Worm (Caenorhabditis elegans): Measurements from ENCODE around the gene M176.9.

M176.9 gene

DNA sequence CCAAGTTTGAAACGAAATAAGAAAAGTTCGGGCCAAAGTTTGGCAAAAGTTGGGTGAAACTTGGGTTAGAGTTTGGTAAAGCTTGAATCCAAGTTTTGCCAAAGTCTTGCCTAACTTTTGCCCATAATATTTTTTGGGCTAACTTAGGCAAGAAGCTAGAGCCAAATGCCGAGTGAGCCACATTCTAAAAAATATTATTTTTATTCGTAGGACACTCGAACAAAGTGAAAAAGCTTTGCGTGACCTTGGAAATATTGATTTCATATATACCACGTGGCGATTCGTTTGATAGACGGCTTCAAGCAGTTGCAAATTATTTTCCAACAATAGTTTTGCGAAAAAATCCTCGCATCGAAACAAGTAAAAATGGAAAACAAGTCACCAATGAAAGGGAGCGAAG is 7.6 kb downstream of the M176.9 start, which contains the start of gene Y51B9A.5:
Y51B9A.5 (plus strand) TSS at position 301 of the 400 bp plus-strand sequence.
- TF ChIP-seq Y55F3AM.14 (GFP tag; optimal IDR thresholded peaks at IDR 0.05) = no peak
- TF ChIP-seq lin-13 (GFP tag; optimal IDR thresholded peaks at IDR 0.05) = no peak
- TF ChIP-seq dmd-4 (tag; optimal IDR thresholded peaks at IDR 0.05) = no peak
- TF ChIP-seq ama-1 (optimal IDR thresholded peaks at IDR 0.05) = no peak
- TF ChIP-seq sma-3 (GFP tag; optimal IDR thresholded peaks at IDR 0.05) = no peak
- TF ChIP-seq peb-1 (tag; optimal IDR thresholded peaks at IDR 0.05) = no peak
- no peak for TF ChIP-seq R02D3.7 (tag; optimal IDR thresholded peaks at IDR 0.05)
- TF ChIP-seq ztf-4 (tag; optimal IDR thresholded peaks at IDR 0.05) = no peak
- no peak for TF ChIP-seq lsy-2 (tag; optimal IDR thresholded peaks at IDR 0.05)
- TF ChIP-seq unc-55 (GFP tag; optimal IDR thresholded peaks at IDR 0.05) = no peak
- no peak for TF ChIP-seq nhr-21 (tag; optimal IDR thresholded peaks at IDR 0.05)

DNA sequence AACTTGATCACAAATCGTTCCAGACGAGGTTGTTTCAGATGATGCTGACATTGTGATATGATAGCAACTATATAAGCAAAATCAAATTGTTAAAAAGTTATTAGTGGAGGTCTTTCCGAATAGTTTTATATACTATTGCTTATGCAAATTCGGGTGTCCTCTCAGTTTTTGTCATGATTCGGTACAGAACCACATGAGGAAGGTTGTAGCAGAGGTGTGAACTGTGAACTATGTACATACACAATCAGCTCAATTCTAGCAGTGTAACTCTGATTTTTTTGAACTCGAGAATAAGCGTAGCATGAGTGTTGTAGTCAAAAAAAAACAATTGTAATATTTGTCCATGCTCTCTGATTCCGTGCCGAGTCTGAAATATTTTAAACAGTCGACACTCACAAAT is 8.3 kb downstream of the M176.9 start, which contains the start of gene Y51B9A.6:
Y51B9A.6 (minus strand) TSS at position 101 of the 400 bp plus-strand sequence.
- TF ChIP-seq lsy-2 (tag; optimal IDR thresholded peaks at IDR 0.05) = no peak

DNA sequence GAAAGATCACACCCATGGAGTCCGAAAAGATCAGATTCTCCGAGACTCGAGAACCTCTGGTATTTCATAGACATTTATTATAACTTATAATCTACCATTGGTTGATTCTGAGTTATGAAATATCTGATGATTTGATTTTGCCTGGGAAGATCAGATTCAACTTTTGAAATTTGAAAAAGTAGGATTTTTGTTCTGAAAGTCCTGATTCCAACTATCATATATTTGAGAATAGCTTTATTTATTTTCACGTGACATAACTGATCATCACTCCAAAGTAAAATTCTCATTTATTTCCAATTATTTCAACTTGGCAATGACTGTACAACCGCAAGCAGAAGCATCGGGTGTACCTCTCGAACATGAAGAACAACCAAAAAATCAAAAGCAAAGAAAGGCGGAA is 11.7 kb downstream of the M176.9 start, which contains the start of gene Y51B9A.7:
Y51B9A.7 (plus strand) TSS at position 301 of the 400 bp plus-strand sequence.
- no peak for TF ChIP-seq ama-1 (optimal IDR thresholded peaks at IDR 0.05)

DNA sequence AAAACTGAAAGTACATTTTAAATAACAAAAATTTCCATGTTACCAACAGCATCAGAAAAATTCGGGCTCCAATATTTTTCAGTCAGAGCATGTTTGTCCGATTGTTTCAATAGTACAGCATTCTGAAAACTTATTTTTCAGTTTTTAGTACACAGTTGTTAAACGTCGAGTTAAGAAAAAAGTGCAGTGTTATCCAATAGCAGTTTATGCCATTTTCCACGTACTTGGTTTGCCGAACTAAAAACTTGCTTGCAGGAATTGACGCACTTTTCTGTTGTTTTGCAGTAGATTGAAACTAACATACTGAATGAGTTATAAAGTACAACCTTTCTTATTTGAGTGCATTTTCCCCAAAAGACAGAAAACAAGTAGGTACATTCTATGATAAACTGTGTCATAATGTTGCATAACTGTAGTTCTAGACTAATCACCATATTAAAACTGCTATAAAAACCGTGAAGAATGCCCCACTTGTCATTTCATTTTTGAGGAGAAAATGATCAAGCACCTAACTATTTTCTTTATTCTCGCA is 13.0 kb downstream of the M176.9 start, which contains the start of the genes Y51B9A.14 and Y51B9A.8:
Y51B9A.14 (minus strand) TSS at position 101 of the 532 bp plus-strand sequence.
Y51B9A.8 (plus strand) TSS at position 482 of the 532 bp plus-strand sequence.
- no peak for TF ChIP-seq unc-39 (tag; optimal IDR thresholded peaks at IDR 0.05)

DNA sequence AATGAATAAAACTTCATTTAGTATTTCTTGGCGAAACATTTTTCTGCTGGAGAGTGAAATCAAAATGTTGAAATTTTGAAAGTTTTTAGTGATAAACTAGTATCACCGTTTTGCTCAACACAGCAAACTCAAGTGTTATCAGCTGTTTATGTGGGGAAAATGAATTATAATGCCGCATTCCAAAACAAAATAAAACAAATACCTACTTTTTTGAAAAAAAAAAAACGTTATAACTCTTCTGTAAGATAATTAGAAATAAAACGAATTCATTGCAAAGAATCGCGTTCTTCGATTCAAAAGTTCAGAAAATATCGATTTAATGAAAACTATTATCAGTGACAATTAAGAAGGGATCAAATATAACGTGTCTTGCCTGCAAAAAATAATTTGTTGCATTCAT is 13.9 kb downstream of the M176.9 start, which contains the start of gene Y51B9A.9:
Y51B9A.9 (minus strand) TSS at position 101 of the 400 bp plus-strand sequence.
- TF ChIP-seq ztf-4 (tag; optimal IDR thresholded peaks at IDR 0.05) (no peak), nhr-25 (tag; optimal IDR thresholded peaks at IDR 0.05) (no peak), Y55F3AM.14 (GFP tag; optimal IDR thresholded peaks at IDR 0.05) (no peak), nhr-77 (tag; optimal IDR thresholded peaks at IDR 0.05) (no peak), lsy-2 (tag; optimal IDR thresholded peaks at IDR 0.05) (no peak)

DNA sequence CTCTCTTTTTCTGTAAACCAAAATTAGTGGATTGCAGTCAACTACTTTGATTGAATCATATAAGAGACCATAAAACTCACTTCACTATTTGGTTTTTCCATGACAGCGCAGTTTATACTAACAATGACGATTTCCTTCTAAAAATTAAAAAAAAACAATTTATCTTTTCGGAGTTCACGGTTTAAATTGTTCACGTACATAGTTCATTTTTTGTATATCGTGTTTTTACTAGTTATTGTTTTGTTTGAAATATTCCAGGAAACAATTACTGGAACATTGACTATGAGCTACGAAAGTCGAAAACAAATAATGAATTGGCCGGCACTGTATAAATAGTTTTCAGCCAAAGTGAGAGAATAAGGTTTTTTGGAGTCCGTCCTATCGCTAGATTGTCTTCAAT is 18.7 kb downstream of the M176.9 start, which contains the start of gene lido-17:
lido-17 (minus strand) TSS at position 101 of the 400 bp plus-strand sequence.
- no peak for TF ChIP-seq elt-1 (tag; optimal IDR thresholded peaks at IDR 0.05)
- TF ChIP-seq unc-62 (GFP tag; optimal IDR thresholded peaks at IDR 0.05) = no peak
- no peak for TF ChIP-seq snpc-4 (tag; optimal IDR thresholded peaks at IDR 0.05)
- TF ChIP-seq nhr-12 (tag; optimal IDR thresholded peaks at IDR 0.05) = no peak

DNA sequence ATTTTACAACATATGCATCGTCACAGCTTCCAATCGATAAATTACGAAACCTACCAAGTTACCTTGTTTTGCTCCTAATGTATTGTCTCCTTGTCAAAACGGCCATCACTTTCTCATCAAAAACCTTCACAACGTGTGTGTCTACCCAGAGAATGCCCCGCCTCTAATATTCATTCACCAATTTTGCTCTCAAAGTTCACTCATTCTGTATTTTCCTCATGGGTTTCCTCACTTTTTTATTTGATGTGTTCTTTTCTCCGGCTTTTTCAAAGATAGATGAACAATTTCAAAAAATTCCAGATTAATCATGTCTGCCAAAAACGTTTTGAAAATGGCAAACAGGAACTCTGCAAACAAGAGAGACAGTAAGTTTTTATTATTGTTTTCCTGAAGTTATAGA is 26.2 kb downstream of the M176.9 start, which contains the start of gene C06C3.7:
C06C3.7 (plus strand) TSS at position 301 of the 400 bp plus-strand sequence.
- TF ChIP-seq mdl-1 (tag; optimal IDR thresholded peaks at IDR 0.05) = no peak
- no peak for TF ChIP-seq crh-2 (tag; optimal IDR thresholded peaks at IDR 0.05)
- TF ChIP-seq lin-39 (tag; optimal IDR thresholded peaks at IDR 0.05) = no peak
- no peak for TF ChIP-seq snpc-4 (tag; optimal IDR thresholded peaks at IDR 0.05)
- TF ChIP-seq elt-1 (tag; optimal IDR thresholded peaks at IDR 0.05) = no peak
- TF ChIP-seq peb-1 (tag; optimal IDR thresholded peaks at IDR 0.05) = no peak
- TF ChIP-seq nhr-23 (tag; optimal IDR thresholded peaks at IDR 0.05) = no peak
- TF ChIP-seq nhr-237 (tag; optimal IDR thresholded peaks at IDR 0.05) = no peak
- no peak for TF ChIP-seq sem-4 (tag; optimal IDR thresholded peaks at IDR 0.05)
- no peak for TF ChIP-seq elt-3 (tag; optimal IDR thresholded peaks at IDR 0.05)

DNA sequence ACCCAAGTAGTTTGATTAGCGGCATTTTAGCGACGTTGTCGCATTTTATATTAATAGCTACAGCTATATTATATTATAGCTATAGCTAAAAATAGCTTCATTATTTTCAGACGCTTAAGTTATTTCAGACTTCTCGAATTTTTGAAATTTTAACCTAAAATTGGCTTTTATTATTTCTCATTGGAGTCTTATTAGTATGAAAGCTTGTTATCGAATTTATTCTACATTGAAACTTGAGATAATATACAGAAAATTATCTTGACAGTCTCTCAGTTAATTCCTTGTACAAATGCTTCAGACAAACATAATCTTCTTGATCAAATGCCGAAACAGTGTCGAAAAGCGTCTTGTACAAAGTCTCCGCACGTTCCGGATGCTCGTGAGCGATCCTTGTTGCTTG is 31.6 kb downstream of the M176.9 start, which contains the start of gene srh-48:
srh-48 (plus strand) TSS at position 301 of the 400 bp plus-strand sequence.
- TF ChIP-seq fos-1 (tag; optimal IDR thresholded peaks at IDR 0.05) = no peak
- no peak for TF ChIP-seq nhr-21 (tag; optimal IDR thresholded peaks at IDR 0.05)
- TF ChIP-seq ztf-11 (tag; optimal IDR thresholded peaks at IDR 0.05) = no peak
- TF ChIP-seq blmp-1 (tag; optimal IDR thresholded peaks at IDR 0.05; ENCODE audit: insufficient read depth) = no peak
- TF ChIP-seq ztf-4 (tag; optimal IDR thresholded peaks at IDR 0.05) = no peak
- TF ChIP-seq crh-2 (tag; optimal IDR thresholded peaks at IDR 0.05) = no peak
- no peak for TF ChIP-seq F13H6.1 (tag; optimal IDR thresholded peaks at IDR 0.05)
- TF ChIP-seq ama-1 (optimal IDR thresholded peaks at IDR 0.05) = no peak
- no peak for TF ChIP-seq ceh-82 (tag; optimal IDR thresholded peaks at IDR 0.05)
- no peak for TF ChIP-seq ZK546.5 (tag; optimal IDR thresholded peaks at IDR 0.05)
- no peak for TF ChIP-seq nhr-237 (tag; optimal IDR thresholded peaks at IDR 0.05)
- TF ChIP-seq lsy-2 (tag; optimal IDR thresholded peaks at IDR 0.05) = no peak
- TF ChIP-seq nhr-129 (tag; optimal IDR thresholded peaks at IDR 0.05) = no peak
- no peak for TF ChIP-seq elt-3 (tag; optimal IDR thresholded peaks at IDR 0.05)
- no peak for TF ChIP-seq nhr-10 (tag; optimal IDR thresholded peaks at IDR 0.05)
- no peak for TF ChIP-seq zag-1 (tag; optimal IDR thresholded peaks at IDR 0.05)
- TF ChIP-seq ceh-16 (tag; optimal IDR thresholded peaks at IDR 0.05) = no peak
- TF ChIP-seq nhr-23 (tag; optimal IDR thresholded peaks at IDR 0.05) = no peak

Measured in whole organism, L2 larva.